Fruit fly (Drosophila melanogaster): ENCODE data around the gene CG43349.

Gene CG43349

dm6 chr2L:1230691-1231090 lies 30.7 kb downstream of the CG43349 start (continued):
- peak; percentile 6 for TF ChIP-seq CG30403 (GFP tag; optimal IDR thresholded peaks at IDR 0.05)
- TF ChIP-seq zen2 (GFP tag; IDR thresholded peaks at IDR 0.05; ENCODE audit: partially characterized antibody): no peak
- TF ChIP-seq disco-r (GFP tag; optimal IDR thresholded peaks at IDR 0.05): no peak
- TF ChIP-seq CG13424 (tag; optimal IDR thresholded peaks at IDR 0.05): peak; percentile 22
- TF ChIP-seq slbo (GFP tag; IDR thresholded peaks at IDR 0.05): no peak; the same call in 1 of the 2 replicates
- TF ChIP-seq onecut (GFP tag; IDR thresholded peaks at IDR 0.05): 0 out of 2 replicates have a peak, but pooled peaks have one; percentile 20
- no peak for TF ChIP-seq HLH3B (GFP tag; IDR thresholded peaks at IDR 0.05)
- TF ChIP-seq CG1647 (GFP tag; optimal IDR thresholded peaks at IDR 0.05): no peak
- TF ChIP-seq unpg (GFP tag; optimal IDR thresholded peaks at IDR 0.05): peak; percentile 39
- no peak for TF ChIP-seq dati (GFP tag; IDR thresholded peaks at IDR 0.05)
- TF ChIP-seq dan (GFP tag; IDR thresholded peaks at IDR 0.05): no peak
- TF ChIP-seq CG7987 (GFP tag; optimal IDR thresholded peaks at IDR 0.05): no peak
- no peak for TF ChIP-seq gcm2 (GFP tag; optimal IDR thresholded peaks at IDR 0.05)
- no peak for TF ChIP-seq CG1792 (GFP tag; optimal IDR thresholded peaks at IDR 0.05)
- no peak for TF ChIP-seq Trl (optimal IDR thresholded peaks at IDR 0.05)
- TF ChIP-seq Trl (GFP tag; optimal IDR thresholded peaks at IDR 0.05): no peak
- no peak for TF ChIP-seq CG12299 (tag; optimal IDR thresholded peaks at IDR 0.05)
- no peak for TF ChIP-seq CG9609 (GFP tag; optimal IDR thresholded peaks at IDR 0.05)
- TF ChIP-seq vnd (GFP tag; IDR thresholded peaks at IDR 0.05; ENCODE audit: partially characterized antibody): no peak
- no peak for TF ChIP-seq ara (GFP tag; IDR thresholded peaks at IDR 0.05)
- TF ChIP-seq CG6254 (GFP tag; optimal IDR thresholded peaks at IDR 0.05): no peak
- 0 out of 2 replicates have a peak, but pooled peaks have one; percentile 31 for TF ChIP-seq E2f1 (GFP tag; IDR thresholded peaks at IDR 0.05)
- no peak for TF ChIP-seq dm (GFP tag; optimal IDR thresholded peaks at IDR 0.05)
- TF ChIP-seq CG18011 (GFP tag; optimal IDR thresholded peaks at IDR 0.05): no peak
- TF ChIP-seq bsh (GFP tag; optimal IDR thresholded peaks at IDR 0.05): peak in 1 of 2 experiments; percentile 11
- no peak for TF ChIP-seq ac (GFP tag; optimal IDR thresholded peaks at IDR 0.05)
- TF ChIP-seq Hmr (GFP tag; optimal IDR thresholded peaks at IDR 0.05): peak; percentile 57
- no peak for TF ChIP-seq Lpt (GFP tag; optimal IDR thresholded peaks at IDR 0.05)
- peak; percentile 24 for TF ChIP-seq Oli (tag; optimal IDR thresholded peaks at IDR 0.05)
- TF ChIP-seq row (GFP tag; IDR thresholded peaks at IDR 0.05): peak; percentile 57
- TF ChIP-seq wor (GFP tag; IDR thresholded peaks at IDR 0.05): no peak
- TF ChIP-seq Tbp (GFP tag; optimal IDR thresholded peaks at IDR 0.05): no peak
- no peak for TF ChIP-seq klu (GFP tag; IDR thresholded peaks at IDR 0.05)
- peak; percentile 20 for TF ChIP-seq Dip3 (GFP tag; optimal IDR thresholded peaks at IDR 0.05)
- peak; percentile 42 for TF ChIP-seq Fer3 (tag; optimal IDR thresholded peaks at IDR 0.05)
- TF ChIP-seq CG18619 (GFP tag; optimal IDR thresholded peaks at IDR 0.05): no peak
- no peak for TF ChIP-seq NC2α (GFP tag; optimal IDR thresholded peaks at IDR 0.05)
- TF ChIP-seq pb (GFP tag; optimal IDR thresholded peaks at IDR 0.05): no peak
- peak; percentile 39 for TF ChIP-seq Hand (GFP tag; optimal IDR thresholded peaks at IDR 0.05)
- no peak for TF ChIP-seq CG5180 (GFP tag; optimal IDR thresholded peaks at IDR 0.05)
- no peak for TF ChIP-seq CG1602 (GFP tag; optimal IDR thresholded peaks at IDR 0.05)
- TF ChIP-seq eyg (GFP tag; optimal IDR thresholded peaks at IDR 0.05): no peak
- TF ChIP-seq CG18599 (GFP tag; optimal IDR thresholded peaks at IDR 0.05): peak; percentile 54
- TF ChIP-seq CG7271 (tag; optimal IDR thresholded peaks at IDR 0.05): no peak
- TF ChIP-seq cas (GFP tag; IDR thresholded peaks at IDR 0.05): no peak
- TF ChIP-seq br (optimal IDR thresholded peaks at IDR 0.05): no peak
- TF ChIP-seq tll (GFP tag; optimal IDR thresholded peaks at IDR 0.05): no peak
- no peak for TF ChIP-seq CG3407 (GFP tag; optimal IDR thresholded peaks at IDR 0.05)
- TF ChIP-seq CkIIα-i1 (GFP tag; IDR thresholded peaks at IDR 0.05): no peak
- no peak for TF ChIP-seq hkb (optimal IDR thresholded peaks at IDR 0.05)
- TF ChIP-seq hkb (GFP tag; IDR thresholded peaks at IDR 0.05): peak; percentile 68
- TF ChIP-seq Hsf (GFP tag; optimal IDR thresholded peaks at IDR 0.05): no peak
- no peak for TF ChIP-seq gce (GFP tag; IDR thresholded peaks at IDR 0.05)

Measured in whole organism, embryonic.